Fruit fly (Drosophila melanogaster) whole organism, wandering third instar larva: ENCODE measurements around the gene CG31103.

Source experiments
- Abd-B ChIP-seq: fragments of >200 bp; optimal IDR thresholded peaks from 2 replicates; lab custom pipeline; 2017; ENCODE audit warnings: missing biosample characterization, missing genetic modification characterization
- CG9705 ChIP-seq: fragments of 200-800 bp; sonication (Bioruptor generic); optimal IDR thresholded peaks from 2 replicates; lab custom pipeline; 2018; ENCODE audit warnings: missing biosample characterization, mild to moderate bottlenecking, missing genetic modification characterization
- CrebA ChIP-seq: fragments of 200-800 bp; sonication (Bioruptor generic); optimal IDR thresholded peaks from 2 replicates; lab custom pipeline; 2016; ENCODE audit warnings: missing biosample characterization, mild to moderate bottlenecking, missing genetic modification characterization, borderline replicate concordance
- Dfd ChIP-seq: fragments of >200 bp; optimal IDR thresholded peaks from 2 replicates; lab custom pipeline; 2017; ENCODE audit warnings: missing biosample characterization, missing genetic modification characterization
- Hr78 ChIP-seq: fragments of >200 bp; optimal IDR thresholded peaks from 2 replicates; lab custom pipeline; 2017; ENCODE audit warnings: missing biosample characterization, missing genetic modification characterization
- Hr83 ChIP-seq: fragments of 200-300 bp; sonication (Bioruptor generic); optimal IDR thresholded peaks from 2 replicates; lab custom pipeline; 2016; ENCODE audit warnings: missing biosample characterization, mild to moderate bottlenecking, missing genetic modification characterization, moderate library complexity; ENCODE audit not compliant: poor library complexity, severe bottlenecking
- Jra ChIP-seq: sonication (Bioruptor generic); optimal IDR thresholded peaks from 2 replicates; lab custom pipeline; 2016; ENCODE audit warnings: missing biosample characterization, missing genetic modification characterization
- Myc ChIP-seq: fragments of >200 bp; optimal IDR thresholded peaks from 2 replicates; lab custom pipeline; 2017
- N ChIP-seq: fragments of >200 bp; optimal IDR thresholded peaks from 2 replicates; lab custom pipeline; 2018; ENCODE audit warnings: missing biosample characterization, missing external identifiers, missing genetic modification characterization
- Rel ChIP-seq, 2 experiments: fragments of 200-800 bp; sonication (Bioruptor generic) in 1 of 2; optimal IDR thresholded peaks; 2 replicates in 1 of 2; 3 replicates in 1 of 2; lab custom pipeline; 2016 to 2019; ENCODE audit warnings: mild to moderate bottlenecking in 2 of 2, missing biosample characterization in 2 of 2, missing genetic modification characterization in 2 of 2, moderate library complexity in 1 of 2
- Sp1 ChIP-seq: fragments of 200-800 bp; sonication (Bioruptor generic); optimal IDR thresholded peaks from 3 replicates; lab custom pipeline; 2019; ENCODE audit warnings: missing biosample characterization, mild to moderate bottlenecking, missing genetic modification characterization, moderate library complexity
- Vsx2 ChIP-seq: fragments of 200-300, 225-300 bp; sonication (Bioruptor generic); optimal IDR thresholded peaks from 2 replicates; lab custom pipeline; 2018; ENCODE audit warnings: missing biosample characterization, missing genetic modification characterization; ENCODE audit not compliant: partially characterized antibody
- brk ChIP-seq: fragments of 200-800 bp; sonication (Bioruptor generic); optimal IDR thresholded peaks from 2 replicates; lab custom pipeline; 2016; ENCODE audit warnings: missing biosample characterization, mild to moderate bottlenecking, missing genetic modification characterization
- dl ChIP-seq, 2 experiments: fragments of 175-275, 200-275 bp in 1 of 2; fragments of 200-275 bp in 1 of 2; sonication (Bioruptor generic); optimal IDR thresholded peaks; lab custom pipeline; 2018; ENCODE audit warnings: mild to moderate bottlenecking in 2 of 2, missing biosample characterization in 2 of 2, missing genetic modification characterization in 2 of 2, moderate library complexity in 2 of 2; ENCODE audit not compliant: partially characterized antibody in 2 of 2, insufficient read depth in 1 of 2
- dsf ChIP-seq: sonication (Bioruptor generic); optimal IDR thresholded peaks from 2 replicates; lab custom pipeline; 2016; ENCODE audit warnings: missing biosample characterization, missing genetic modification characterization, borderline replicate concordance
- ey ChIP-seq: fragments of 200-800 bp; sonication (Bioruptor generic); optimal IDR thresholded peaks from 2 replicates; lab custom pipeline; 2016; ENCODE audit warnings: missing biosample characterization, missing genetic modification characterization
- foxo ChIP-seq, 2 experiments: fragments of 200-800 bp; sonication (Bioruptor generic); optimal IDR thresholded peaks; 2 replicates in 1 of 2; 3 replicates in 1 of 2; lab custom pipeline; 2016 to 2017; ENCODE audit warnings: missing biosample characterization in 2 of 2, missing genetic modification characterization in 2 of 2
- fru ChIP-seq: fragments of 200-800 bp; sonication (Bioruptor generic); optimal IDR thresholded peaks from 3 replicates; lab custom pipeline; 2016; ENCODE audit warnings: missing biosample characterization, mild to moderate bottlenecking, missing genetic modification characterization
- h ChIP-seq: fragments of 200-800 bp; sonication (Bioruptor generic); optimal IDR thresholded peaks from 3 replicates; lab custom pipeline; 2016; ENCODE audit warnings: missing biosample characterization, mild to moderate bottlenecking, missing genetic modification characterization
- jim ChIP-seq: fragments of 175-275, 200-325 bp; sonication (Bioruptor generic); optimal IDR thresholded peaks from 2 replicates; lab custom pipeline; 2016; ENCODE audit warnings: missing biosample characterization, mild to moderate bottlenecking, missing genetic modification characterization
- lola ChIP-seq: fragments of >200 bp; optimal IDR thresholded peaks from 2 replicates; lab custom pipeline; 2017; ENCODE audit warnings: missing biosample characterization, missing genetic modification characterization
- pan ChIP-seq: fragments of >200 bp; optimal IDR thresholded peaks from 2 replicates; lab custom pipeline; 2017
- sage ChIP-seq: fragments of 200-800 bp; sonication (Bioruptor generic); optimal IDR thresholded peaks from 2 replicates; lab custom pipeline; 2016; ENCODE audit warnings: missing biosample characterization, mild to moderate bottlenecking, missing genetic modification characterization
- sv ChIP-seq: fragments of 200-800 bp; sonication (Bioruptor generic); optimal IDR thresholded peaks from 3 replicates; lab custom pipeline; 2016; ENCODE audit warnings: missing biosample characterization, missing genetic modification characterization
- woc ChIP-seq: sonication (Bioruptor generic); optimal IDR thresholded peaks from 2 replicates; lab custom pipeline; 2016; ENCODE audit warnings: missing biosample characterization, mild to moderate bottlenecking, missing genetic modification characterization

Gene CG31103

dm6 chr3R:25237314-25237713 is 18.2 kb downstream of the CG31103 start, which contains the start of gene Jhbp7:
Gene Jhbp7 (plus strand): TSS chr3R:25237614.
- TF ChIP-seq dsf (GFP tag; lab: Kevin White, UChicago): no peak
- no peak for TF ChIP-seq Hr83
- no peak for TF ChIP-seq Jra (GFP tag; lab: Kevin White, UChicago)
- no peak for TF ChIP-seq CrebA (GFP tag; lab: Kevin White, UChicago)
- no peak for TF ChIP-seq foxo (GFP tag; optimal IDR thresholded peaks at IDR 0.05; lab: Kevin White, UChicago)
- TF ChIP-seq CG9705 (GFP tag; lab: Kevin White, UChicago): no peak
- no peak for TF ChIP-seq Vsx2 (GFP tag; lab: Kevin White, UChicago)

dm6 chr3R:25238771-25239700 is 19.9 kb downstream of the CG31103 start:
- TF ChIP-seq Sp1 (GFP tag; lab: Kevin White, UChicago) (no peak), ey (GFP tag; lab: Kevin White, UChicago) (no peak), N (GFP tag; lab: Kevin White, UChicago) (no peak), woc (GFP tag; lab: Kevin White, UChicago) (no peak), Rel (GFP tag; optimal IDR thresholded peaks at IDR 0.05; lab: Kevin White, UChicago) (no peak), Rel (tag; optimal IDR thresholded peaks at IDR 0.05; lab: Kevin White, UChicago) (no peak), Vsx2 (GFP tag; lab: Kevin White, UChicago) (no peak), foxo (GFP tag; optimal IDR thresholded peaks at IDR 0.05; lab: Kevin White, UChicago) (no peak), lola (GFP tag; lab: Kevin White, UChicago) (no peak), Hr78 (GFP tag; lab: Kevin White, UChicago) (no peak), dl (GFP tag; optimal IDR thresholded peaks at IDR 0.05; lab: Kevin White, UChicago; ENCODE audit: insufficient read depth in 1 of 2, partially characterized antibody in 2 of 2) (no peak), CG9705 (GFP tag; lab: Kevin White, UChicago) (no peak)
- TF ChIP-seq, all 38 proteins: peak for 0

- TF ChIP-seq foxo (GFP tag; optimal IDR thresholded peaks at IDR 0.05; lab: Kevin White, UChicago) (no peak), fru (GFP tag; lab: Kevin White, UChicago) (no peak), jim (GFP tag; lab: Kevin White, UChicago) (no peak), Dfd (GFP tag; lab: Kevin White, UChicago) (no peak), CrebA (GFP tag; lab: Kevin White, UChicago) (no peak), Abd-B (GFP tag; lab: Kevin White, UChicago) (no peak), brk (GFP tag; lab: Kevin White, UChicago) (no peak), N (GFP tag; lab: Kevin White, UChicago) (no peak), Hr83 (no peak), dl (GFP tag; optimal IDR thresholded peaks at IDR 0.05; lab: Kevin White, UChicago; ENCODE audit: insufficient read depth in 1 of 2, partially characterized antibody in 2 of 2) (no peak), dsf (GFP tag; lab: Kevin White, UChicago) (no peak), sage (no peak), h (GFP tag; lab: Kevin White, UChicago) (no peak), pan (no peak), lola (GFP tag; lab: Kevin White, UChicago) (no peak), sv (GFP tag; lab: Kevin White, UChicago) (no peak)
These were observed 20.8 kb downstream of the CG31103 start, which contains the start of gene to for dm6 chr3R:25239880-25240279. Gene to (plus strand): TSS chr3R:25240180.

dm6 chr3R:25241507-25242070 is 22.5 kb downstream of the CG31103 start, which contains the start of gene CG11854:
Gene CG11854 (plus strand): TSS chr3R:25242020.
- no peak for TF ChIP-seq CG9705 (GFP tag; lab: Kevin White, UChicago)
- TF ChIP-seq Rel (GFP tag; optimal IDR thresholded peaks at IDR 0.05; lab: Kevin White, UChicago): no peak
- peak; percentile 76 for TF ChIP-seq Rel (tag; optimal IDR thresholded peaks at IDR 0.05; lab: Kevin White, UChicago)
- TF ChIP-seq, all 38 proteins: peak for 1

- TF ChIP-seq Myc: peak; percentile 51
- no peak for TF ChIP-seq Rel (GFP tag; optimal IDR thresholded peaks at IDR 0.05; lab: Kevin White, UChicago)
- peak; percentile 77 for TF ChIP-seq Rel (tag; optimal IDR thresholded peaks at IDR 0.05; lab: Kevin White, UChicago)
- no peak for TF ChIP-seq jim (GFP tag; lab: Kevin White, UChicago)
These were observed 26.1 kb downstream of the CG31103 start, which contains the start of gene bam for dm6 chr3R:25245052-25245813. Gene bam (minus strand): TSS chr3R:25245109.
